Fruit fly (Drosophila melanogaster) whole organism, embryonic: ENCODE data around the gene dsf.
A peak's percentile ranks its signal among the peaks of the same experiment; 100 is the strongest.

Experiments used
- Ada2b ChIP-seq: fragments of 200-800 bp; sonication (Bioruptor generic); IDR thresholded peaks from 2 replicates; pipeline ENCODE4 v1.3.6; 2022; ENCODE audit warnings: missing biosample characterization, missing genetic modification characterization
- Atf-2 ChIP-seq: fragments of 200-800 bp; sonication (Bioruptor generic); optimal IDR thresholded peaks from 2 replicates; lab custom pipeline; 2016; ENCODE audit warnings: missing biosample characterization, missing genetic modification characterization
- CG10543 ChIP-seq: fragments of 200-800 bp; sonication (Bioruptor generic); optimal IDR thresholded peaks from 3 replicates; lab custom pipeline; 2017; ENCODE audit warnings: missing biosample characterization, mild to moderate bottlenecking, missing genetic modification characterization, moderate library complexity
- CG11398 ChIP-seq: fragments of 200-800 bp; sonication (Bioruptor generic); optimal IDR thresholded peaks from 2 replicates; lab custom pipeline; 2016; ENCODE audit warnings: missing biosample characterization, missing genetic modification characterization
- CG11560 ChIP-seq: fragments of 200-800 bp; sonication (Bioruptor generic); IDR thresholded peaks from 3 replicates; pipeline ENCODE4 v1.3.6; 2022; ENCODE audit warnings: missing biosample characterization, missing genetic modification characterization
- CG15479 ChIP-seq: fragments of 200-800 bp; sonication (Bioruptor generic); optimal IDR thresholded peaks from 3 replicates; lab custom pipeline; 2019; ENCODE audit warnings: missing biosample characterization, mild to moderate bottlenecking, missing genetic modification characterization, moderate library complexity
- CG16815 ChIP-seq: fragments of 200-800 bp; sonication (Bioruptor generic); optimal IDR thresholded peaks from 3 replicates; lab custom pipeline; 2017; ENCODE audit warnings: missing biosample characterization, mild to moderate bottlenecking, missing genetic modification characterization
- CG17385 ChIP-seq: fragments of 200-800 bp; sonication (Bioruptor generic); optimal IDR thresholded peaks from 3 replicates; lab custom pipeline; 2018; ENCODE audit warnings: missing biosample characterization, mild to moderate bottlenecking, missing genetic modification characterization
- CG17612 ChIP-seq: fragments of 200-800 bp; sonication (Bioruptor generic); IDR thresholded peaks from 2 replicates; pipeline ENCODE4 v1.3.6; 2022; ENCODE audit warnings: missing biosample characterization, missing genetic modification characterization
- CG30403 ChIP-seq: fragments of 200-800 bp; sonication (Bioruptor generic); optimal IDR thresholded peaks from 3 replicates; lab custom pipeline; 2016; ENCODE audit warnings: missing biosample characterization, missing genetic modification characterization
- CG31224 ChIP-seq: fragments of 200-800 bp; sonication (Bioruptor generic); IDR thresholded peaks from 2 replicates; pipeline ENCODE4 v1.3.6; 2022; ENCODE audit warnings: missing biosample characterization, missing genetic modification characterization
- CG32532 ChIP-seq: fragments of 200-800 bp; sonication (Bioruptor generic); IDR thresholded peaks from 2 replicates; pipeline ENCODE4 v1.3.6; 2022; ENCODE audit warnings: missing biosample characterization, missing genetic modification characterization
- CG4360 ChIP-seq: fragments of 200-800 bp; sonication (Bioruptor generic); IDR thresholded peaks from 2 replicates; pipeline ENCODE4 v1.3.6; 2022; ENCODE audit warnings: missing biosample characterization, missing genetic modification characterization
- CG6254 ChIP-seq: fragments of 200-800 bp; sonication (Bioruptor generic); optimal IDR thresholded peaks from 3 replicates; lab custom pipeline; 2017; ENCODE audit warnings: mild to moderate bottlenecking, missing biosample characterization, missing genetic modification reagents, missing genetic modification characterization
- CG6813 ChIP-seq: fragments of 200-800 bp; sonication (Bioruptor generic); optimal IDR thresholded peaks from 2 replicates; lab custom pipeline; 2017; ENCODE audit warnings: missing biosample characterization, missing genetic modification characterization, mild to moderate bottlenecking, moderate library complexity, missing genetic modification reagents
- CG8765 ChIP-seq: fragments of 200-800 bp; sonication (Bioruptor generic); IDR thresholded peaks from 2 replicates; pipeline ENCODE4 v1.3.6; 2022; ENCODE audit warnings: missing biosample characterization, missing genetic modification characterization
- CHES-1-like ChIP-seq: fragments of 200-800 bp; sonication (Bioruptor generic); optimal IDR thresholded peaks from 2 replicates; lab custom pipeline; 2016; ENCODE audit warnings: missing biosample characterization, missing genetic modification characterization
- Dref ChIP-seq: fragments of 200-800 bp; sonication (Bioruptor generic); IDR thresholded peaks from 2 replicates; pipeline ENCODE4 v1.3.6; 2022; ENCODE audit warnings: missing biosample characterization, missing genetic modification characterization
- HLH54F ChIP-seq: fragments of 200-800 bp; sonication (Bioruptor generic); optimal IDR thresholded peaks from 3 replicates; lab custom pipeline; 2016; ENCODE audit warnings: missing biosample characterization, missing genetic modification characterization
- HmgZ ChIP-seq: fragments of 200-800 bp; sonication (Bioruptor generic); optimal IDR thresholded peaks from 2 replicates; lab custom pipeline; 2018; ENCODE audit warnings: missing biosample characterization, mild to moderate bottlenecking, missing genetic modification characterization
- Hr78 ChIP-seq, 2 experiments: fragments of 200-800 bp in 1 of 2; fragments of >200 bp in 1 of 2; sonication (Bioruptor generic) in 1 of 2; optimal IDR thresholded peaks; 2 replicates each; lab custom pipeline; 2017 to 2019; ENCODE audit warnings: missing biosample characterization in 2 of 2, missing genetic modification characterization in 2 of 2, mild to moderate bottlenecking in 1 of 2, moderate library complexity in 1 of 2
- Hsf ChIP-seq: fragments of 200-800 bp; sonication (Bioruptor generic); optimal IDR thresholded peaks from 3 replicates; lab custom pipeline; 2016; ENCODE audit warnings: missing biosample characterization, missing genetic modification characterization
- Nf-YC ChIP-seq: fragments of 200-800 bp; optimal IDR thresholded peaks from 3 replicates; lab custom pipeline; 2019; ENCODE audit warnings: missing biosample characterization, mild to moderate bottlenecking, missing genetic modification characterization, moderate library complexity
- Oli ChIP-seq: fragments of 200-800 bp; sonication (Bioruptor generic); optimal IDR thresholded peaks from 2 replicates; lab custom pipeline; 2018; ENCODE audit warnings: missing biosample characterization, mild to moderate bottlenecking, missing genetic modification characterization, moderate library complexity
- Sry-δ ChIP-seq: fragments of 200-800 bp; sonication (Bioruptor generic); optimal IDR thresholded peaks from 2 replicates; lab custom pipeline; 2016; ENCODE audit warnings: missing biosample characterization, missing genetic modification characterization
- Ssrp ChIP-seq: fragments of 200-800 bp; sonication (Bioruptor generic); optimal IDR thresholded peaks from 2 replicates; lab custom pipeline; 2018; ENCODE audit warnings: missing biosample characterization, mild to moderate bottlenecking, missing genetic modification characterization, moderate library complexity
- TFAM ChIP-seq: fragments of 200-800 bp; sonication (Bioruptor generic); optimal IDR thresholded peaks from 2 replicates; lab custom pipeline; 2017; ENCODE audit warnings: missing biosample characterization, missing genetic modification characterization, inconsistent platforms
- Tbp ChIP-seq: fragments of >200 bp; optimal IDR thresholded peaks from 2 replicates; lab custom pipeline; 2018; ENCODE audit warnings: missing biosample characterization, missing genetic modification characterization
- ara ChIP-seq: fragments of 200-800 bp; sonication (Bioruptor generic); IDR thresholded peaks from 2 replicates; pipeline ENCODE4 v1.3.6; 2022; ENCODE audit warnings: missing biosample characterization, missing genetic modification characterization
- ase ChIP-seq: fragments of 200-800 bp; sonication (Bioruptor generic); IDR thresholded peaks from 3 replicates; pipeline ENCODE4 v1.3.6; 2022; ENCODE audit warnings: missing biosample characterization, missing genetic modification characterization
- caup ChIP-seq: fragments of 200-800 bp; sonication (Bioruptor generic); optimal IDR thresholded peaks from 3 replicates; lab custom pipeline; 2017; ENCODE audit warnings: missing biosample characterization, mild to moderate bottlenecking, missing genetic modification characterization, moderate library complexity; ENCODE audit not compliant: severe bottlenecking
- chinmo ChIP-seq: fragments of 200-800 bp; sonication (Bioruptor generic); IDR thresholded peaks from 4 replicates; pipeline ENCODE4 v1.3.6; 2022; ENCODE audit warnings: missing biosample characterization, missing genetic modification characterization; ENCODE audit not compliant: partially characterized antibody
- ci ChIP-seq: fragments of 200-800 bp; sonication (Bioruptor generic); IDR thresholded peaks from 3 replicates; pipeline ENCODE4 v1.3.6; 2022; ENCODE audit warnings: missing biosample characterization, missing genetic modification characterization
- cwo ChIP-seq: fragments of 200-800 bp; sonication (Bioruptor generic); optimal IDR thresholded peaks from 3 replicates; lab custom pipeline; 2017; ENCODE audit warnings: missing biosample characterization, missing genetic modification characterization, mild to moderate bottlenecking, moderate library complexity, missing genetic modification reagents
- dmrt99B ChIP-seq: fragments of 200-800 bp; sonication (Bioruptor generic); optimal IDR thresholded peaks from 2 replicates; lab custom pipeline; 2018; ENCODE audit warnings: missing biosample characterization, mild to moderate bottlenecking, missing genetic modification characterization, moderate library complexity
- dpn ChIP-seq, 2 experiments: fragments of 200-800 bp; sonication (Bioruptor generic); optimal IDR thresholded peaks; 3 replicates each; lab custom pipeline; 2016; ENCODE audit warnings: missing biosample characterization in 2 of 2, missing genetic modification characterization in 2 of 2
- fru ChIP-seq: fragments of >200 bp; optimal IDR thresholded peaks from 2 replicates; lab custom pipeline; 2017
- fu2 ChIP-seq: fragments of 200-800 bp; sonication (Bioruptor generic); optimal IDR thresholded peaks from 2 replicates; lab custom pipeline; 2016; ENCODE audit warnings: missing biosample characterization, missing genetic modification characterization
- hkb ChIP-seq, 2 experiments: fragments of 200-800 bp in 1 of 2; fragments of >200 bp in 1 of 2; sonication (Bioruptor generic) in 1 of 2; IDR thresholded peaks in 1 of 2; optimal IDR thresholded peaks in 1 of 2; 2 replicates each; pipeline versions ENCODE4 v1.3.6 to Lab custom; 2017 to 2022; ENCODE audit warnings: missing biosample characterization in 1 of 2, missing genetic modification characterization in 1 of 2
- ken ChIP-seq: fragments of 200-800 bp; sonication (Bioruptor generic); IDR thresholded peaks from 3 replicates; pipeline ENCODE4 v1.3.6; 2022; ENCODE audit warnings: missing biosample characterization, missing genetic modification characterization
- nmo ChIP-seq: fragments of 200-800 bp; sonication (Bioruptor generic); optimal IDR thresholded peaks from 2 replicates; lab custom pipeline; 2018; ENCODE audit warnings: missing biosample characterization, mild to moderate bottlenecking, missing genetic modification characterization, moderate library complexity
- pho ChIP-seq: fragments of 200-800 bp; sonication (Bioruptor generic); optimal IDR thresholded peaks from 2 replicates; lab custom pipeline; 2016; ENCODE audit warnings: missing biosample characterization, missing genetic modification characterization
- scrt ChIP-seq: fragments of 200-800 bp; sonication (Bioruptor generic); optimal IDR thresholded peaks from 2 replicates; lab custom pipeline; 2018; ENCODE audit warnings: missing biosample characterization, mild to moderate bottlenecking, missing genetic modification characterization, moderate library complexity
- seq ChIP-seq: fragments of 200-800 bp; sonication (Bioruptor generic); IDR thresholded peaks from 2 replicates; pipeline ENCODE4 v1.3.6; 2022; ENCODE audit warnings: missing biosample characterization, missing genetic modification characterization
- tap ChIP-seq: fragments of 200-800 bp; optimal IDR thresholded peaks from 3 replicates; lab custom pipeline; 2019; ENCODE audit warnings: missing biosample characterization, mild to moderate bottlenecking, missing genetic modification characterization, moderate library complexity
- tgo ChIP-seq: fragments of 200-800 bp; sonication (Bioruptor generic); IDR thresholded peaks from 3 replicates; pipeline ENCODE4 v1.3.6; 2022; ENCODE audit warnings: missing biosample characterization, missing genetic modification characterization
- trh ChIP-seq: fragments of 200-800 bp; sonication (Bioruptor generic); optimal IDR thresholded peaks from 2 replicates; lab custom pipeline; 2016; ENCODE audit warnings: missing biosample characterization, missing genetic modification characterization
- yki ChIP-seq: fragments of >200 bp; optimal IDR thresholded peaks from 3 replicates; lab custom pipeline; 2018
- zfh1 ChIP-seq: fragments of 200-800 bp; sonication (Bioruptor generic); IDR thresholded peaks from 3 replicates; pipeline ENCODE4 v1.3.6; 2022; ENCODE audit warnings: missing biosample characterization, missing genetic modification characterization

dsf gene

DNA sequence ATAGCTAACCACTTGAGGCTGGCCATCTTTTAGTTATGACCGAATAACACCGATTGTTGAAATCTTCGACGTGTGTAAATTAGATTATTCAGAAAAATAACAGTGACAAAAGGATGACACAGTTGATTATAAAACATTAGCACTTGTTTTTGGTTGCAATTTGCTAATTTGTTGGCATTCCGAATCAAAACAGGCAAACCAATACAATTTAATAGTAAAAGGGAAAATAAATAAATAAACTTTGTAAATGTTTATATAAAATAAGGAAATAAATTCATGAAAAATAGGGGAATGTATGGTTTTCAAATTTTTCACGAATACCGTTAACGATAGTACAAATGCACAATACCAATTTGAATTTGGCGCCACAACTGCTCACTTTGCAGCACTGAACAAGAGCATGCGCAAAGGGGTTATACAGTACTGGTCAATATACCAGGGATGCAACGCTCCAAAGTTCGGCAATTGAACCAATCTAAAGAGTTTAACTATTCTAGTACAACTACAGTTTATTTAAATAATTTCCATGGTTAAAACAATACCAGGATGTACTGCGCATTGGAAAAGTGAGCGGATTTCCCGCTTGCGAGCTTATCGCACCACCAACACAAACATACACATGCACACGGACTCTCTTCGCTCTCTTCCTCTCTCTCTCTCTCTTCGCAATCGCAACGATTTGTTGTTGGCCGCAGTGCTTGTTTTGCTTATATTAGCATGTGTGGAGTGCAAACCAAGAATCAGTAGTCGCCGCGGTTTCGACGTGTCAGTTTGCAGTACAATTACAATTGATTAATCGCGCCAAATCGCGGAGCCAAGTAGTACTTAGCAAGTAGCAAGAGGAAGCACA lies 17.7 kb downstream of the dsf start, which contains the start of the genes Sfp26Ad and Gpdh1 (continued):
- TF ChIP-seq caup (GFP tag; lab: Kevin White, UChicago) (peak; percentile 85), Nf-YC (peak; percentile 71), yki (peak; percentile 85), tgo (peak; percentile 44; the same call in 2 of the 3 replicates), HmgZ (peak; percentile 80), dmrt99B (tag; lab: Kevin White, UChicago) (peak; percentile 55), CG10543 (GFP tag; lab: Kevin White, UChicago) (peak; percentile 68), CG16815 (peak; percentile 53), Dref (GFP tag; lab: Robert Waterston, UW) (peak; percentile 48; the same call in 1 of the 2 replicates), fru (no peak), scrt (peak; percentile 36), CG4360 (peak; percentile 73), CG32532 (peak; percentile 80), Hsf (GFP tag; lab: Kevin White, UChicago) (peak; percentile 77), seq (GFP tag; lab: Robert Waterston, UW) (peak; percentile 58; the same call in 1 of the 2 replicates), CHES-1-like (GFP tag; lab: Kevin White, UChicago) (peak; percentile 70), CG8765 (GFP tag; lab: Robert Waterston, UW) (no peak), CG6254 (GFP tag; lab: Kevin White, UChicago) (peak; percentile 2), CG17612 (GFP tag; lab: Robert Waterston, UW) (no peak), ara (GFP tag; lab: Robert Waterston, UW) (no peak), Oli (tag; lab: Kevin White, UChicago) (peak; percentile 22), Ssrp (tag; lab: Kevin White, UChicago) (peak; percentile 14), hkb (optimal IDR thresholded peaks at IDR 0.05; lab: Kevin White, UChicago) (no peak), hkb (GFP tag; IDR thresholded peaks at IDR 0.05; lab: Robert Waterston, UW) (peak; percentile 74), CG6813 (GFP tag; lab: Kevin White, UChicago) (no peak), ci (GFP tag; lab: Robert Waterston, UW) (peak; percentile 91), cwo (GFP tag; lab: Kevin White, UChicago) (peak; percentile 68), Sry-δ (GFP tag; lab: Kevin White, UChicago) (peak; percentile 68), Tbp (GFP tag; lab: Kevin White, UChicago) (no peak), CG31224 (GFP tag; lab: Robert Waterston, UW) (no peak), ken (GFP tag; lab: Robert Waterston, UW) (peak; percentile 72), nmo (GFP tag; lab: Kevin White, UChicago) (peak; percentile 64), fu2 (peak; percentile 54), CG17385 (peak; percentile 87), CG15479 (peak; percentile 90), ase (peak; percentile 43; the same call in 1 of the 3 replicates), CG11560 (tag; lab: Robert Waterston, UW) (no peak), zfh1 (GFP tag; lab: Robert Waterston, UW) (peak; percentile 75; the same call in 2 of the 3 replicates), HLH54F (GFP tag; lab: Kevin White, UChicago) (peak; percentile 84), TFAM (GFP tag; lab: Kevin White, UChicago) (peak; percentile 22), trh (GFP tag; lab: Kevin White, UChicago) (peak; percentile 65), Hr78 (GFP tag; optimal IDR thresholded peaks at IDR 0.05; lab: Kevin White, UChicago) (no peak), Ada2b (GFP tag; lab: Robert Waterston, UW) (peak; percentile 54; the same call in 1 of the 2 replicates), CG11398 (GFP tag; lab: Kevin White, UChicago) (peak; percentile 12), tap (tag; lab: Kevin White, UChicago) (no peak), dpn (GFP tag; optimal IDR thresholded peaks at IDR 0.05; lab: Kevin White, UChicago) (peak; percentile 87 to 90), pho (peak; percentile 82), chinmo (GFP tag; lab: Robert Waterston, UW) (peak; percentile 94; the same call in 3 of the 4 replicates), CG30403 (GFP tag; lab: Kevin White, UChicago) (peak; percentile 83), Atf-2 (GFP tag; lab: Kevin White, UChicago) (peak; percentile 34)
